Worm (Caenorhabditis elegans) whole organism, L1 larva: ENCODE results near the gene B0365.9.
"Not testable (repeated sequence)": the region's sequence is repeated elsewhere in the genome, so short reads cannot be mapped to it uniquely, and the experiment has no call there.

Experiments
- C04F5.9 ChIP-seq: sonication (generic microtip); optimal IDR thresholded peaks from 2 replicates; lab custom pipeline; 2016; ENCODE audit warnings: missing genetic modification characterization, missing compliant biosample characterization
- aha-1 ChIP-seq: fragments of 150-350 bp; optimal IDR thresholded peaks from 2 replicates; lab custom pipeline; 2014; ENCODE audit warnings: missing biosample characterization, missing genetic modification characterization
- alr-1 ChIP-seq: fragments of 200-800 bp; sonication (Bioruptor generic); optimal IDR thresholded peaks from 2 replicates; lab custom pipeline; 2018; ENCODE audit warnings: borderline replicate concordance, mild to moderate bottlenecking, missing genetic modification characterization, missing compliant biosample characterization
- aly-2 ChIP-seq: fragments of 150-350 bp; optimal IDR thresholded peaks from 2 replicates; lab custom pipeline; 2014; ENCODE audit warnings: missing biosample characterization, missing genetic modification characterization
- ama-1 ChIP-seq: fragments of 150-350 bp; optimal IDR thresholded peaks from 2 replicates; lab custom pipeline; 2014
- blmp-1 ChIP-seq: fragments of 150-350 bp; optimal IDR thresholded peaks from 2 replicates; lab custom pipeline; 2014; ENCODE audit warnings: missing biosample characterization, missing genetic modification characterization
- ceh-63 ChIP-seq: fragments of 200-800 bp; sonication (Bioruptor generic); optimal IDR thresholded peaks from 2 replicates; lab custom pipeline; 2018; ENCODE audit warnings: mild to moderate bottlenecking, missing genetic modification characterization, missing compliant biosample characterization
- ceh-88 ChIP-seq: fragments of 200-800 bp; sonication (Bioruptor generic); IDR thresholded peaks from 2 replicates; pipeline ENCODE4 v1.3.6; 2022; ENCODE audit warnings: missing genetic modification characterization, missing compliant biosample characterization
- dpl-1 ChIP-seq, 3 experiments: fragments of 150-350 bp in 2 of 3; sonication (generic microtip) in 1 of 3; optimal IDR thresholded peaks; 2 replicates each; lab custom pipeline; 2014 to 2017; ENCODE audit warnings: missing biosample characterization in 3 of 3, missing genetic modification characterization in 3 of 3, missing genetic modification reagents in 3 of 3
- dsc-1 ChIP-seq: sonication (generic microtip); optimal IDR thresholded peaks from 2 replicates; lab custom pipeline; 2016; ENCODE audit warnings: mild to moderate bottlenecking, missing genetic modification characterization, missing compliant biosample characterization
- egl-13 ChIP-seq: sonication (generic microtip); optimal IDR thresholded peaks from 2 replicates; lab custom pipeline; 2016; ENCODE audit warnings: missing genotype, missing genetic modification reagents, missing genetic modification characterization, missing compliant biosample characterization
- elt-2 ChIP-seq: sonication (generic microtip); optimal IDR thresholded peaks from 2 replicates; lab custom pipeline; 2016; ENCODE audit warnings: missing genetic modification characterization, mild to moderate bottlenecking, inconsistent platforms, missing compliant biosample characterization, missing genetic modification reagents
- elt-3 ChIP-seq, 6 experiments: fragments of 150-350 bp in 1 of 6; sonication (generic microtip); optimal IDR thresholded peaks; 2 replicates each; lab custom pipeline; 2017 to 2018; ENCODE audit warnings: missing biosample characterization in 6 of 6, missing genetic modification characterization in 6 of 6, inconsistent platforms in 1 of 6
- ets-5 ChIP-seq: fragments of 200-800 bp; sonication (Bioruptor generic); IDR thresholded peaks from 2 replicates; pipeline ENCODE4 v1.3.6; 2022; ENCODE audit warnings: missing genetic modification characterization, missing compliant biosample characterization
- fkh-10 ChIP-seq: sonication (generic microtip); optimal IDR thresholded peaks from 2 replicates; lab custom pipeline; 2017; ENCODE audit warnings: missing biosample characterization, missing genetic modification reagents, missing genetic modification characterization
- fkh-4 ChIP-seq: sonication (generic microtip); optimal IDR thresholded peaks from 2 replicates; lab custom pipeline; 2016; ENCODE audit warnings: missing compliant biosample characterization, missing genetic modification characterization, borderline replicate concordance
- fkh-8 ChIP-seq: sonication (generic microtip); optimal IDR thresholded peaks from 2 replicates; lab custom pipeline; 2016; ENCODE audit warnings: mild to moderate bottlenecking, missing genetic modification characterization, missing compliant biosample characterization
- grh-1 ChIP-seq: fragments of 200-800 bp; sonication (Bioruptor generic); IDR thresholded peaks from 2 replicates; pipeline ENCODE4 v1.3.6; 2022; ENCODE audit warnings: missing genetic modification reagents, missing genetic modification characterization, missing compliant biosample characterization
- hlh-17 ChIP-seq: fragments of 200-800 bp; sonication (Bioruptor generic); optimal IDR thresholded peaks from 2 replicates; lab custom pipeline; 2018; ENCODE audit warnings: missing genetic modification characterization, mild to moderate bottlenecking, missing compliant biosample characterization, moderate library complexity, borderline replicate concordance
- hpl-2 ChIP-seq: fragments of 150-350 bp; optimal IDR thresholded peaks from 2 replicates; lab custom pipeline; 2014; ENCODE audit warnings: missing biosample characterization, missing genetic modification reagents, missing genetic modification characterization
- jun-1 ChIP-seq: fragments of 150-350 bp; optimal IDR thresholded peaks from 2 replicates; lab custom pipeline; 2014; ENCODE audit warnings: missing biosample characterization, missing genetic modification reagents, missing genetic modification characterization
- lin-13 ChIP-seq: fragments of 150-350 bp; optimal IDR thresholded peaks from 2 replicates; lab custom pipeline; 2014; ENCODE audit warnings: missing biosample characterization, missing genetic modification reagents, missing genetic modification characterization
- lin-14 ChIP-seq: fragments of 200-800 bp; sonication (Bioruptor generic); optimal IDR thresholded peaks from 2 replicates; lab custom pipeline; 2018; ENCODE audit warnings: mild to moderate bottlenecking, missing genetic modification characterization, moderate library complexity, missing compliant biosample characterization
- lin-15B ChIP-seq: fragments of 150-350 bp; sonication (generic microtip); optimal IDR thresholded peaks from 3 replicates; lab custom pipeline; 2014; ENCODE audit warnings: missing biosample characterization, missing genetic modification characterization
- lir-3 ChIP-seq: sonication (generic microtip); optimal IDR thresholded peaks from 2 replicates; lab custom pipeline; 2016; ENCODE audit warnings: mild to moderate bottlenecking, missing genetic modification characterization, moderate library complexity, missing compliant biosample characterization; ENCODE audit not compliant: poor library complexity
- lsy-2 ChIP-seq, 2 experiments: fragments of 150-350 bp; optimal IDR thresholded peaks; 2 replicates each; lab custom pipeline; 2014; ENCODE audit warnings: missing biosample characterization in 2 of 2, missing genetic modification characterization in 2 of 2
- mab-9 ChIP-seq: fragments of 200-800 bp; sonication (Bioruptor generic); IDR thresholded peaks from 2 replicates; pipeline ENCODE4 v1.3.6; 2022; ENCODE audit warnings: missing genetic modification reagents, missing genetic modification characterization, missing compliant biosample characterization
- nhr-11 ChIP-seq: fragments of 150-350 bp; optimal IDR thresholded peaks from 2 replicates; lab custom pipeline; 2014; ENCODE audit warnings: missing biosample characterization, missing genetic modification characterization
- nhr-19 ChIP-seq: fragments of 200-800 bp; sonication (Bioruptor generic); conservative IDR thresholded peaks from 2 replicates; pipeline ENCODE4 v1.3.6; 2022; ENCODE audit warnings: missing genetic modification characterization, missing compliant biosample characterization
- nhr-28 ChIP-seq: fragments of 150-350 bp; optimal IDR thresholded peaks from 2 replicates; lab custom pipeline; 2014; ENCODE audit warnings: missing biosample characterization, missing genetic modification characterization
- nhr-47 ChIP-seq: sonication (generic microtip); optimal IDR thresholded peaks from 2 replicates; lab custom pipeline; 2016; ENCODE audit warnings: mild to moderate bottlenecking, missing genetic modification characterization, moderate library complexity, missing compliant biosample characterization
- nhr-84 ChIP-seq: sonication (generic microtip); optimal IDR thresholded peaks from 2 replicates; lab custom pipeline; 2017; ENCODE audit warnings: missing biosample characterization, missing genetic modification characterization
- pag-3 ChIP-seq: sonication (generic microtip); optimal IDR thresholded peaks from 2 replicates; lab custom pipeline; 2017; ENCODE audit warnings: missing genetic modification characterization, mild to moderate bottlenecking, missing compliant biosample characterization, antibody characterized with exemption, borderline replicate concordance; ENCODE audit not compliant: insufficient read depth
- pax-3 ChIP-seq: fragments of 200-800 bp; sonication (Bioruptor generic); optimal IDR thresholded peaks from 2 replicates; lab custom pipeline; 2018; ENCODE audit warnings: mild to moderate bottlenecking, missing genetic modification characterization, moderate library complexity, missing compliant biosample characterization
- rnt-1 ChIP-seq: sonication (generic microtip); optimal IDR thresholded peaks from 2 replicates; lab custom pipeline; 2016; ENCODE audit warnings: mild to moderate bottlenecking, missing genetic modification characterization, moderate library complexity, missing compliant biosample characterization
- skn-1 ChIP-seq: fragments of 150-350 bp; optimal IDR thresholded peaks from 2 replicates; lab custom pipeline; 2014; ENCODE audit warnings: missing biosample characterization, missing genetic modification characterization
- snu-23 ChIP-seq: sonication (generic microtip); optimal IDR thresholded peaks from 2 replicates; lab custom pipeline; 2016; ENCODE audit warnings: missing genetic modification characterization, missing compliant biosample characterization
- sox-4 ChIP-seq: sonication (generic microtip); optimal IDR thresholded peaks from 2 replicates; lab custom pipeline; 2016; ENCODE audit warnings: missing genetic modification characterization, missing compliant biosample characterization
- sup-37 ChIP-seq: fragments of 200-800 bp; sonication (Bioruptor generic); optimal IDR thresholded peaks from 2 replicates; lab custom pipeline; 2018; ENCODE audit warnings: mild to moderate bottlenecking, missing genetic modification characterization, missing compliant biosample characterization
- swsn-7 ChIP-seq: sonication (generic microtip); optimal IDR thresholded peaks from 2 replicates; lab custom pipeline; 2016; ENCODE audit warnings: missing genetic modification characterization, missing compliant biosample characterization
- unc-30 ChIP-seq: sonication (generic microtip); optimal IDR thresholded peaks from 2 replicates; lab custom pipeline; 2017; ENCODE audit warnings: missing biosample characterization, missing genetic modification characterization
- unc-86 ChIP-seq: sonication (generic microtip); optimal IDR thresholded peaks from 2 replicates; lab custom pipeline; 2016; ENCODE audit warnings: missing genetic modification characterization, missing compliant biosample characterization
- unc-98 ChIP-seq: fragments of 200-800 bp; sonication (Bioruptor generic); IDR thresholded peaks from 2 replicates; pipeline ENCODE4 v1.3.6; 2022; ENCODE audit warnings: missing genetic modification characterization, missing compliant biosample characterization
- vab-15 ChIP-seq: sonication (generic microtip); optimal IDR thresholded peaks from 2 replicates; lab custom pipeline; 2017; ENCODE audit warnings: missing genotype, mild to moderate bottlenecking, missing genetic modification characterization, missing compliant biosample characterization
- xbp-1 ChIP-seq: sonication (generic microtip); optimal IDR thresholded peaks from 2 replicates; lab custom pipeline; 2016; ENCODE audit warnings: missing genetic modification characterization, missing compliant biosample characterization
- zag-1 ChIP-seq: fragments of 150-350 bp; optimal IDR thresholded peaks from 2 replicates; lab custom pipeline; 2014; ENCODE audit warnings: missing biosample characterization, missing genetic modification characterization
- zip-4 ChIP-seq: fragments of 200-800 bp; sonication (Bioruptor generic); optimal IDR thresholded peaks from 2 replicates; lab custom pipeline; 2018; ENCODE audit warnings: mild to moderate bottlenecking, missing genetic modification characterization, moderate library complexity, missing compliant biosample characterization
- ztf-11 ChIP-seq, 2 experiments: sonication (generic microtip); optimal IDR thresholded peaks; 2 replicates each; lab custom pipeline; 2016 to 2017; ENCODE audit warnings: missing genetic modification characterization in 2 of 2, missing biosample characterization in 1 of 2, missing compliant biosample characterization in 1 of 2
- ztf-4 ChIP-seq: fragments of 150-350 bp; optimal IDR thresholded peaks from 2 replicates; lab custom pipeline; 2014; ENCODE audit warnings: missing biosample characterization, missing genetic modification characterization

Gene B0365.9

ce11 chrV:13134786-13135185, 1.4 kb upstream of the B0365.9 start, which contains the start of gene clec-225:
Gene clec-225, minus strand, starts transcription at chrV:13134886.
- TF ChIP-seq lir-3, fkh-8, vab-15 (tag; lab: Kevin White, UChicago): not testable (repeated sequence)

- TF ChIP-seq snu-23 (no peak), blmp-1 (tag; lab: Kevin White, UChicago) (peak; percentile 39), ceh-88 (GFP tag; lab: Robert Waterston, UW) (no peak), unc-86 (tag; lab: Kevin White, UChicago) (no peak), ztf-11 (tag; optimal IDR thresholded peaks at IDR 0.05; lab: Kevin White, UChicago) (no peak), hlh-17 (GFP tag; lab: Kevin White, UChicago) (no peak), dpl-1 (GFP tag; optimal IDR thresholded peaks at IDR 0.05; lab: Kevin White, UChicago) (no peak), lsy-2 (tag; optimal IDR thresholded peaks at IDR 0.05; lab: Kevin White, UChicago) (peak in 1 of 2 experiments; percentile 51), nhr-28 (tag; lab: Kevin White, UChicago) (no peak), nhr-11 (tag; lab: Kevin White, UChicago) (no peak), nhr-19 (GFP tag; lab: Robert Waterston, UW) (no peak), jun-1 (no peak), aha-1 (tag; lab: Kevin White, UChicago) (no peak), pax-3 (no peak), pag-3 (tag; lab: Kevin White, UChicago) (no peak)
Observed at ce11 chrV:13131487-13131886, 1.9 kb downstream of the B0365.9 start.

DNA sequence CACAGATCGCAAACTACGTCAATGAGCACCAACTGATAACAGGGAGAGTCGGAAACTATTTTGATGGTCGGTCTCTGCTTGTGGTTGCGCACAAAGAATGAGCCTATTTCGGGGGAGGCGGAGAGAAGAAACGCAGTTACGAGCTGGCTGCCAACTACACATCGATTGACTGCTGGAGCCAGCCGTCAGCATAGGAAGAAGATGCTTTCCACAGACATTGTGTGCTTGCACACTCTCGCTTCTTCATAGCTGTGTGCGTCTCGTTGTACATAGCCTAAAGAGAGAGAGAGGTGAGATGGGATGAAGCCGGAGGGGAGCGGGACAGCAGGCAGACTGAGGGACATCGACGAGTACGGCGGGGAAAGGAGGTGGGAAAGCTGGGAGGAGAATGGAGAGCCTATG, 2.9 kb downstream of the B0365.9 start:
- TF ChIP-seq sox-4 (tag; lab: Kevin White, UChicago) (no peak), nhr-84 (tag; lab: Kevin White, UChicago) (no peak), ama-1 (lab: Kevin White, UChicago) (peak; percentile 33), mab-9 (GFP tag; lab: Robert Waterston, UW) (no peak), unc-30 (tag; lab: Kevin White, UChicago) (no peak), fkh-10 (GFP tag; lab: Kevin White, UChicago) (no peak), alr-1 (tag; lab: Kevin White, UChicago) (no peak), nhr-19 (GFP tag; lab: Robert Waterston, UW) (peak; percentile 52), lin-14 (GFP tag; lab: Kevin White, UChicago) (peak; percentile 88), hpl-2 (GFP tag; lab: Kevin White, UChicago) (no peak), elt-2 (tag; lab: Kevin White, UChicago) (peak; percentile 84), zip-4 (GFP tag; lab: Kevin White, UChicago) (no peak), fkh-4 (tag; lab: Kevin White, UChicago) (no peak), lir-3 (tag; lab: Kevin White, UChicago) (no peak), elt-3 (tag; optimal IDR thresholded peaks at IDR 0.05; lab: Kevin White, UChicago) (no peak), vab-15 (tag; lab: Kevin White, UChicago) (no peak), unc-98 (no peak), aly-2 (tag; lab: Kevin White, UChicago) (no peak), lin-13 (GFP tag; lab: Kevin White, UChicago) (no peak), ztf-4 (peak; percentile 37), swsn-7 (tag; lab: Kevin White, UChicago) (peak; percentile 57), rnt-1 (tag; lab: Kevin White, UChicago) (peak; percentile 42), grh-1 (GFP tag; lab: Robert Waterston, UW) (no peak), ets-5 (GFP tag; lab: Robert Waterston, UW) (no peak), sup-37 (GFP tag; lab: Kevin White, UChicago) (no peak), nhr-47 (tag; lab: Kevin White, UChicago) (peak; percentile 49), C04F5.9 (tag; lab: Kevin White, UChicago) (no peak), xbp-1 (peak; percentile 36), zag-1 (no peak), skn-1 (tag; lab: Kevin White, UChicago) (peak; percentile 12), blmp-1 (tag; lab: Kevin White, UChicago) (no peak), ceh-63 (GFP tag; lab: Kevin White, UChicago) (no peak), lin-15B (tag; lab: Kevin White, UChicago) (no peak), dsc-1 (peak; percentile 2), egl-13 (tag; lab: Kevin White, UChicago) (peak; percentile 57)
